Worm (Caenorhabditis elegans): Measurements from ENCODE around the gene pfd-5.

- TF ChIP-seq elt-3 (tag; optimal IDR thresholded peaks at IDR 0.05) (no peak), hmg-11 (tag; optimal IDR thresholded peaks at IDR 0.05) (no peak), ama-1 (optimal IDR thresholded peaks at IDR 0.05) (no peak), nhr-77 (tag; optimal IDR thresholded peaks at IDR 0.05) (no peak), nhr-76 (tag; optimal IDR thresholded peaks at IDR 0.05) (no peak), nhr-237 (tag; optimal IDR thresholded peaks at IDR 0.05) (no peak), tbx-2 (tag; optimal IDR thresholded peaks at IDR 0.05) (no peak)
Measured at ce11 chrIII:7165816-7166229, 32.9 kb downstream of the pfd-5 start.

Measured in whole organism, L3 larva.